Fruit fly (Drosophila melanogaster) whole organism, embryonic: ENCODE measurements around the gene slow.

ENCODE experiments used
- B-H1 ChIP-seq: fragments of 200-800 bp; sonication (Bioruptor generic); IDR thresholded peaks from 3 replicates; pipeline ENCODE4 v1.3.6; 2022; ENCODE audit warnings: missing biosample characterization, missing genetic modification characterization
- CG10267 ChIP-seq: fragments of 200-800 bp; sonication (Bioruptor generic); optimal IDR thresholded peaks from 2 replicates; lab custom pipeline; 2018; ENCODE audit warnings: missing biosample characterization, mild to moderate bottlenecking, missing genetic modification characterization, moderate library complexity
- CG11560 ChIP-seq: fragments of 200-800 bp; sonication (Bioruptor generic); IDR thresholded peaks from 3 replicates; pipeline ENCODE4 v1.3.6; 2022; ENCODE audit warnings: missing biosample characterization, missing genetic modification characterization
- CG11695 ChIP-seq: fragments of 200-800 bp; sonication (Bioruptor generic); IDR thresholded peaks from 3 replicates; pipeline ENCODE4 v1.3.6; 2022; ENCODE audit warnings: missing biosample characterization, missing genetic modification characterization
- CG1529 ChIP-seq: fragments of 200-800 bp; sonication (Bioruptor generic); optimal IDR thresholded peaks from 3 replicates; lab custom pipeline; 2018; ENCODE audit warnings: missing biosample characterization, missing genetic modification characterization
- CG17568 ChIP-seq: fragments of 200-800 bp; sonication (Bioruptor generic); optimal IDR thresholded peaks from 2 replicates; lab custom pipeline; 2018; ENCODE audit warnings: missing biosample characterization, mild to moderate bottlenecking, missing genetic modification characterization, moderate library complexity
- CG1792 ChIP-seq: fragments of 200-800 bp; sonication (Bioruptor generic); optimal IDR thresholded peaks from 2 replicates; lab custom pipeline; 2016; ENCODE audit warnings: missing biosample characterization, missing genetic modification characterization
- CG18262 ChIP-seq: fragments of 200-800 bp; optimal IDR thresholded peaks from 3 replicates; lab custom pipeline; 2019; ENCODE audit warnings: missing biosample characterization, mild to moderate bottlenecking, missing genetic modification characterization, moderate library complexity
- CG2120 ChIP-seq: fragments of 200-800 bp; sonication (Bioruptor generic); optimal IDR thresholded peaks from 3 replicates; lab custom pipeline; 2016; ENCODE audit warnings: missing biosample characterization, missing genetic modification characterization
- CG2129 ChIP-seq: fragments of 200-800 bp; sonication (Bioruptor generic); IDR thresholded peaks from 2 replicates; pipeline ENCODE4 v1.3.6; 2022; ENCODE audit warnings: missing biosample characterization, missing genetic modification characterization; ENCODE audit not compliant: partially characterized antibody
- CG32532 ChIP-seq: fragments of 200-800 bp; sonication (Bioruptor generic); IDR thresholded peaks from 2 replicates; pipeline ENCODE4 v1.3.6; 2022; ENCODE audit warnings: missing biosample characterization, missing genetic modification characterization
- CG3726 ChIP-seq: fragments of 200-800 bp; sonication (Bioruptor generic); IDR thresholded peaks from 3 replicates; pipeline ENCODE4, ENCODE4 v1.3.6; 2022; ENCODE audit warnings: missing biosample characterization, missing genetic modification characterization
- CG4424 ChIP-seq: fragments of 200-800 bp; sonication (Bioruptor generic); optimal IDR thresholded peaks from 3 replicates; lab custom pipeline; 2016; ENCODE audit warnings: missing biosample characterization, missing genetic modification characterization
- CG4707 ChIP-seq: fragments of 200-800 bp; sonication (Bioruptor generic); optimal IDR thresholded peaks from 2 replicates; lab custom pipeline; 2018; ENCODE audit warnings: missing biosample characterization, mild to moderate bottlenecking, missing genetic modification characterization, moderate library complexity
- CG4854 ChIP-seq: fragments of 200-800 bp; sonication (Bioruptor generic); optimal IDR thresholded peaks from 2 replicates; lab custom pipeline; 2016; ENCODE audit warnings: missing biosample characterization, missing genetic modification characterization, inconsistent platforms
- CG6254 ChIP-seq: fragments of 200-800 bp; sonication (Bioruptor generic); optimal IDR thresholded peaks from 3 replicates; lab custom pipeline; 2017; ENCODE audit warnings: mild to moderate bottlenecking, missing biosample characterization, missing genetic modification reagents, missing genetic modification characterization
- CG7556 ChIP-seq: fragments of 200-800 bp; sonication (Bioruptor generic); optimal IDR thresholded peaks from 2 replicates; lab custom pipeline; 2017; ENCODE audit warnings: missing biosample characterization, mild to moderate bottlenecking, missing genetic modification characterization
- CG7928 ChIP-seq: fragments of 200-800 bp; sonication (Bioruptor generic); optimal IDR thresholded peaks from 2 replicates; lab custom pipeline; 2017; ENCODE audit warnings: missing biosample characterization, mild to moderate bottlenecking, missing genetic modification characterization
- CG9609 ChIP-seq: fragments of 200-800 bp; sonication (Bioruptor generic); optimal IDR thresholded peaks from 3 replicates; lab custom pipeline; 2016; ENCODE audit warnings: missing biosample characterization, missing genetic modification characterization
- CrebB ChIP-seq: fragments of 200-800 bp; sonication (Bioruptor generic); optimal IDR thresholded peaks from 3 replicates; lab custom pipeline; 2018; ENCODE audit warnings: missing biosample characterization, mild to moderate bottlenecking, missing genetic modification characterization
- D ChIP-seq, 2 experiments: fragments of 200-800 bp in 1 of 2; fragments of >200 bp in 1 of 2; sonication (Bioruptor generic) in 1 of 2; optimal IDR thresholded peaks; 2 replicates in 1 of 2; 3 replicates in 1 of 2; lab custom pipeline; 2017; ENCODE audit warnings: mild to moderate bottlenecking in 1 of 2, missing biosample characterization in 1 of 2, missing genetic modification characterization in 1 of 2, missing genetic modification reagents in 1 of 2
- D19A ChIP-seq: fragments of 200-800 bp; optimal IDR thresholded peaks from 3 replicates; lab custom pipeline; 2019; ENCODE audit warnings: missing biosample characterization, mild to moderate bottlenecking, missing genetic modification characterization, moderate library complexity
- Eip74EF ChIP-seq, 2 experiments: fragments of 200-800 bp in 1 of 2; fragments of >200 bp in 1 of 2; sonication (Bioruptor generic) in 1 of 2; optimal IDR thresholded peaks; 2 replicates each; lab custom pipeline; 2017 to 2019; ENCODE audit warnings: missing biosample characterization in 2 of 2, missing genetic modification characterization in 2 of 2, mild to moderate bottlenecking in 1 of 2, moderate library complexity in 1 of 2
- Elba2 ChIP-seq: fragments of 200-800 bp; sonication (Bioruptor generic); optimal IDR thresholded peaks from 3 replicates; lab custom pipeline; 2016; ENCODE audit warnings: missing biosample characterization, missing genetic modification characterization
- Taf1 ChIP-seq: fragments of 200-800 bp; sonication (Bioruptor generic); IDR thresholded peaks from 2 replicates; pipeline ENCODE4 v1.3.6; 2022; ENCODE audit warnings: missing biosample characterization, missing genetic modification characterization
- bowl ChIP-seq: fragments of 200-800 bp; sonication (Bioruptor generic); IDR thresholded peaks from 2 replicates; pipeline ENCODE4 v1.3.6; 2022; ENCODE audit warnings: missing biosample characterization, missing genetic modification characterization
- ci ChIP-seq: fragments of 200-800 bp; sonication (Bioruptor generic); IDR thresholded peaks from 3 replicates; pipeline ENCODE4 v1.3.6; 2022; ENCODE audit warnings: missing biosample characterization, missing genetic modification characterization
- crol ChIP-seq: fragments of 200-800 bp; sonication (Bioruptor generic); IDR thresholded peaks from 2 replicates; pipeline ENCODE4 v1.3.6; 2022; ENCODE audit warnings: missing biosample characterization, missing genetic modification characterization
- cwo ChIP-seq: fragments of 200-800 bp; sonication (Bioruptor generic); optimal IDR thresholded peaks from 3 replicates; lab custom pipeline; 2017; ENCODE audit warnings: missing biosample characterization, missing genetic modification characterization, mild to moderate bottlenecking, moderate library complexity, missing genetic modification reagents
- emc ChIP-seq: fragments of 200-800 bp; sonication (Bioruptor generic); optimal IDR thresholded peaks from 2 replicates; lab custom pipeline; 2016; ENCODE audit warnings: missing biosample characterization, missing genetic modification characterization
- exex ChIP-seq: fragments of 200-800 bp; sonication (Bioruptor generic); optimal IDR thresholded peaks from 4 replicates; lab custom pipeline; 2018; ENCODE audit warnings: missing biosample characterization, mild to moderate bottlenecking, missing genetic modification characterization, moderate library complexity
- grn ChIP-seq: fragments of 200-800 bp; sonication (Bioruptor generic); optimal IDR thresholded peaks from 3 replicates; lab custom pipeline; 2017; ENCODE audit warnings: missing biosample characterization, missing genetic modification characterization
- gsb ChIP-seq: fragments of 200-800 bp; sonication (Bioruptor generic); IDR thresholded peaks from 2 replicates; pipeline ENCODE4 v1.3.6; 2022; ENCODE audit warnings: missing biosample characterization, missing genetic modification characterization
- ken ChIP-seq: fragments of 200-800 bp; sonication (Bioruptor generic); IDR thresholded peaks from 3 replicates; pipeline ENCODE4 v1.3.6; 2022; ENCODE audit warnings: missing biosample characterization, missing genetic modification characterization
- lbe ChIP-seq: fragments of 200-800 bp; sonication (Bioruptor generic); optimal IDR thresholded peaks from 2 replicates; lab custom pipeline; 2016; ENCODE audit warnings: missing biosample characterization, mild to moderate bottlenecking, missing genetic modification characterization
- lola ChIP-seq, 3 experiments: fragments of >200 bp in 2 of 3; fragments of 200-800 bp in 1 of 3; sonication (Bioruptor generic) in 1 of 3; optimal IDR thresholded peaks; 2 replicates each; lab custom pipeline; 2017 to 2019; ENCODE audit warnings: missing biosample characterization in 3 of 3, missing genetic modification characterization in 3 of 3, mild to moderate bottlenecking in 1 of 3, moderate library complexity in 1 of 3
- otp ChIP-seq: fragments of 200-800 bp; sonication (Bioruptor generic); IDR thresholded peaks from 3 replicates; pipeline ENCODE4, ENCODE4 v1.3.6; 2022; ENCODE audit warnings: missing biosample characterization, missing genetic modification characterization
- pan ChIP-seq, 4 experiments: fragments of >200 bp in 3 of 4; fragments of 200-800 bp in 1 of 4; sonication (Bioruptor generic) in 1 of 4; optimal IDR thresholded peaks in 3 of 4; IDR thresholded peaks in 1 of 4; 2 replicates each; pipeline versions ENCODE4 v1.3.6 to Lab custom; 2017 to 2022; ENCODE audit warnings: missing biosample characterization in 2 of 4, missing genetic modification characterization in 2 of 4, mixed read lengths in 1 of 4
- pita ChIP-seq: fragments of 200-800 bp; sonication (Bioruptor generic); optimal IDR thresholded peaks from 2 replicates; lab custom pipeline; 2017; ENCODE audit warnings: missing biosample characterization, mild to moderate bottlenecking, missing genetic modification characterization
- sc ChIP-seq, 3 experiments: fragments of >200 bp in 2 of 3; fragments of 200-800 bp in 1 of 3; sonication (Bioruptor generic) in 1 of 3; optimal IDR thresholded peaks; 2 replicates in 2 of 3; 3 replicates in 1 of 3; lab custom pipeline; 2017; ENCODE audit warnings: mild to moderate bottlenecking in 1 of 3, missing biosample characterization in 1 of 3, missing genetic modification characterization in 1 of 3, missing genetic modification reagents in 1 of 3
- sens ChIP-seq: fragments of 200-800 bp; sonication (Bioruptor generic); peaks from one replicate; lab custom pipeline; 2016; ENCODE audit warnings: missing biosample characterization, missing genetic modification characterization
- seq ChIP-seq: fragments of 200-800 bp; sonication (Bioruptor generic); IDR thresholded peaks from 2 replicates; pipeline ENCODE4 v1.3.6; 2022; ENCODE audit warnings: missing biosample characterization, missing genetic modification characterization
- ssp ChIP-seq: fragments of 200-800 bp; sonication (Bioruptor generic); IDR thresholded peaks from 2 replicates; pipeline ENCODE4 v1.3.6; 2022; ENCODE audit warnings: missing biosample characterization, missing genetic modification characterization
- tll ChIP-seq, 2 experiments: fragments of 200-800 bp in 1 of 2; fragments of >200 bp in 1 of 2; sonication (Bioruptor generic) in 1 of 2; optimal IDR thresholded peaks; 2 replicates each; lab custom pipeline; 2017 to 2019; ENCODE audit warnings: missing biosample characterization in 2 of 2, missing genetic modification characterization in 2 of 2, mild to moderate bottlenecking in 1 of 2, moderate library complexity in 1 of 2
- ttk ChIP-seq: fragments of 200-800 bp; sonication (Bioruptor generic); IDR thresholded peaks from 2 replicates; pipeline ENCODE4 v2.1.2; 2022; ENCODE audit warnings: missing biosample characterization, missing genetic modification characterization
- tup ChIP-seq: fragments of 200-800 bp; sonication (Bioruptor generic); optimal IDR thresholded peaks from 2 replicates; lab custom pipeline; 2016; ENCODE audit warnings: missing biosample characterization, mild to moderate bottlenecking, missing genetic modification characterization, moderate library complexity

The slow gene

dm6 chr3L:4406653-4407257, 22.5 kb downstream of the slow start, which contains the start of gene TP53INP (continued):
- TF ChIP-seq CG1792: peak; percentile 69
- peak; percentile 96 for TF ChIP-seq CG18262 (tag; lab: Kevin White, UChicago)
- no peak for TF ChIP-seq pita (GFP tag; lab: Kevin White, UChicago)
- peak; percentile 96 for TF ChIP-seq sens (GFP tag; lab: Kevin White, UChicago)
- TF ChIP-seq lbe (GFP tag; lab: Kevin White, UChicago): peak; percentile 66
- peak; percentile 84 for TF ChIP-seq cwo (GFP tag; lab: Kevin White, UChicago)
- TF ChIP-seq ssp: peak; percentile 49; the same call in 1 of the 2 replicates
- peak in 1 of 2 experiments; percentile 23 for TF ChIP-seq tll (GFP tag; optimal IDR thresholded peaks at IDR 0.05; lab: Kevin White, UChicago)
- no peak for TF ChIP-seq CG2129 (GFP tag; lab: Robert Waterston, UW)
- TF ChIP-seq lola (GFP tag; optimal IDR thresholded peaks at IDR 0.05; lab: Kevin White, UChicago): peak in 1 of 3 experiments; percentile 93
- peak; percentile 72; the same call in 2 of the 3 replicates for TF ChIP-seq ken (GFP tag; lab: Robert Waterston, UW)
- no peak for TF ChIP-seq sc (optimal IDR thresholded peaks at IDR 0.05; lab: Kevin White, UChicago)
- TF ChIP-seq sc (GFP tag; optimal IDR thresholded peaks at IDR 0.05; lab: Kevin White, UChicago): peak; percentile 84
- peak; percentile 74 for TF ChIP-seq CG11695 (GFP tag; lab: Robert Waterston, UW)
- TF ChIP-seq CG2120 (GFP tag; lab: Kevin White, UChicago): peak; percentile 81
- TF ChIP-seq D (optimal IDR thresholded peaks at IDR 0.05; lab: Kevin White, UChicago): no peak
- peak; percentile 90 for TF ChIP-seq D (GFP tag; optimal IDR thresholded peaks at IDR 0.05; lab: Kevin White, UChicago)
- peak; percentile 87 for TF ChIP-seq CG10267 (tag; lab: Kevin White, UChicago)
- TF ChIP-seq otp (GFP tag; lab: Robert Waterston, UW): no peak
- peak; percentile 100 for TF ChIP-seq D19A (tag; lab: Kevin White, UChicago)
- TF ChIP-seq CG32532 (GFP tag; lab: Robert Waterston, UW): peak; percentile 74
- 0 out of 3 replicates have a peak, but pooled peaks have one; percentile 35 for TF ChIP-seq CG11560 (tag; lab: Robert Waterston, UW)
- TF ChIP-seq grn (GFP tag; lab: Kevin White, UChicago): peak; percentile 19
- peak; percentile 96 for TF ChIP-seq CG7556 (GFP tag; lab: Kevin White, UChicago)
- peak; percentile 83 for TF ChIP-seq CG1529 (GFP tag; lab: Kevin White, UChicago)
- TF ChIP-seq B-H1 (GFP tag; lab: Robert Waterston, UW): peak; percentile 48; the same call in 2 of the 3 replicates
- peak; percentile 49 for TF ChIP-seq CG9609
- TF ChIP-seq emc (GFP tag; lab: Kevin White, UChicago): peak; percentile 30
- TF ChIP-seq exex (tag; lab: Kevin White, UChicago): peak; percentile 30
- peak; percentile 31 for TF ChIP-seq tup (GFP tag; lab: Kevin White, UChicago)
- TF ChIP-seq seq: peak; percentile 74; the same call in 1 of the 2 replicates
- TF ChIP-seq Elba2 (GFP tag; lab: Kevin White, UChicago): no peak
- peak; percentile 76 for TF ChIP-seq CG6254
- TF ChIP-seq CG7928 (GFP tag; lab: Kevin White, UChicago): peak; percentile 31
- TF ChIP-seq Taf1 (GFP tag; lab: Robert Waterston, UW): 0 out of 2 replicates have a peak, but pooled peaks have one; percentile 25
- TF ChIP-seq pan (optimal IDR thresholded peaks at IDR 0.05; lab: Kevin White, UChicago): no peak
- no peak for TF ChIP-seq pan (GFP tag; optimal IDR thresholded peaks at IDR 0.05 in 1 of 2, IDR thresholded peaks at IDR 0.05 in 1 of 2)
- peak; percentile 68 for TF ChIP-seq CG4854 (GFP tag; lab: Kevin White, UChicago)
- peak; percentile 63 for TF ChIP-seq CG4707
- peak; percentile 52 for TF ChIP-seq CrebB (tag; lab: Kevin White, UChicago)
- TF ChIP-seq CG3726: no peak
- TF ChIP-seq CG17568 (GFP tag; lab: Kevin White, UChicago): peak; percentile 82
- TF ChIP-seq gsb (GFP tag; lab: Robert Waterston, UW): 0 out of 2 replicates have a peak, but pooled peaks have one; percentile 6
- peak; percentile 58 for TF ChIP-seq ttk (GFP tag; lab: Robert Waterston, UW)
- TF ChIP-seq ci (GFP tag; lab: Robert Waterston, UW): peak; percentile 52; the same call in 2 of the 3 replicates
- TF ChIP-seq bowl (GFP tag; lab: Robert Waterston, UW): no peak
- peak in 1 of 2 experiments; percentile 93 for TF ChIP-seq Eip74EF (GFP tag; optimal IDR thresholded peaks at IDR 0.05; lab: Kevin White, UChicago)
- TF ChIP-seq CG4424 (GFP tag; lab: Kevin White, UChicago): peak; percentile 85
- 0 out of 2 replicates have a peak, but pooled peaks have one; percentile 31 for TF ChIP-seq crol
